Worm (Caenorhabditis elegans): ENCODE data around the gene egli-1.
A peak's percentile ranks its signal among the peaks of the same experiment; 100 is the strongest.

Gene egli-1

ce11 chrII:9323660-9324059 lies at the start of gene egli-1:
Gene egli-1 (plus strand): TSS chrII:9323960.
- no peak for TF ChIP-seq him-1 (tag; optimal IDR thresholded peaks at IDR 0.05)
- no peak for TF ChIP-seq dao-5 (tag; optimal IDR thresholded peaks at IDR 0.05)
- TF ChIP-seq W03F9.2 (tag; optimal IDR thresholded peaks at IDR 0.05) = no peak

- TF ChIP-seq dao-5 (tag; optimal IDR thresholded peaks at IDR 0.05) (no peak), W03F9.2 (tag; optimal IDR thresholded peaks at IDR 0.05) (peak; percentile 85), him-1 (tag; optimal IDR thresholded peaks at IDR 0.05) (peak; percentile 53)
Observed at ce11 chrII:9273984-9274383, 49.8 kb upstream of the egli-1 start.

ce11 chrII:9274734-9275133 lies 49.0 kb upstream of the egli-1 start:
- TF ChIP-seq W03F9.2 (tag; optimal IDR thresholded peaks at IDR 0.05) (no peak), dao-5 (tag; optimal IDR thresholded peaks at IDR 0.05) (no peak)

ce11 chrII:9275173-9275572 lies 48.6 kb upstream of the egli-1 start:
- TF ChIP-seq dao-5 (tag; optimal IDR thresholded peaks at IDR 0.05) (no peak), him-1 (tag; optimal IDR thresholded peaks at IDR 0.05) (no peak), W03F9.2 (tag; optimal IDR thresholded peaks at IDR 0.05) (no peak)

ce11 chrII:9277153-9277552 lies 46.6 kb upstream of the egli-1 start:
- no peak for TF ChIP-seq him-1 (tag; optimal IDR thresholded peaks at IDR 0.05)
- TF ChIP-seq dao-5 (tag; optimal IDR thresholded peaks at IDR 0.05) = no peak
- no peak for TF ChIP-seq W03F9.2 (tag; optimal IDR thresholded peaks at IDR 0.05)

ce11 chrII:9279016-9279415 lies 44.7 kb upstream of the egli-1 start:
- TF ChIP-seq him-1 (tag; optimal IDR thresholded peaks at IDR 0.05) = no peak

ce11 chrII:9280048-9280772 lies 43.5 kb upstream of the egli-1 start, which contains the start of gene gldi-3:
Gene gldi-3 (minus strand): TSS chrII:9280098.
- no peak for TF ChIP-seq him-1 (tag; optimal IDR thresholded peaks at IDR 0.05)
- TF ChIP-seq dao-5 (tag; optimal IDR thresholded peaks at IDR 0.05) = no peak
- no peak for TF ChIP-seq W03F9.2 (tag; optimal IDR thresholded peaks at IDR 0.05)

- TF ChIP-seq him-1 (tag; optimal IDR thresholded peaks at IDR 0.05) = no peak
- TF ChIP-seq W03F9.2 (tag; optimal IDR thresholded peaks at IDR 0.05) = no peak
- TF ChIP-seq dao-5 (tag; optimal IDR thresholded peaks at IDR 0.05) = no peak
Observed at ce11 chrII:9280846-9281245, 42.9 kb upstream of the egli-1 start.

ce11 chrII:9281595-9281994 lies 42.2 kb upstream of the egli-1 start:
- TF ChIP-seq dao-5 (tag; optimal IDR thresholded peaks at IDR 0.05) (no peak), him-1 (tag; optimal IDR thresholded peaks at IDR 0.05) (no peak), W03F9.2 (tag; optimal IDR thresholded peaks at IDR 0.05) (no peak)

- TF ChIP-seq dao-5 (tag; optimal IDR thresholded peaks at IDR 0.05) = no peak
- TF ChIP-seq him-1 (tag; optimal IDR thresholded peaks at IDR 0.05) = no peak
Observed at ce11 chrII:9282065-9282464, 41.7 kb upstream of the egli-1 start.

ce11 chrII:9282787-9283186 lies 41.0 kb upstream of the egli-1 start:
- TF ChIP-seq him-1 (tag; optimal IDR thresholded peaks at IDR 0.05) (peak; percentile 72), W03F9.2 (tag; optimal IDR thresholded peaks at IDR 0.05) (peak; percentile 53), dao-5 (tag; optimal IDR thresholded peaks at IDR 0.05) (peak; percentile 70)

ce11 chrII:9283668-9284357 lies 39.9 kb upstream of the egli-1 start:
- TF ChIP-seq dao-5 (tag; optimal IDR thresholded peaks at IDR 0.05) (no peak), W03F9.2 (tag; optimal IDR thresholded peaks at IDR 0.05) (peak; percentile 30), him-1 (tag; optimal IDR thresholded peaks at IDR 0.05) (no peak)

- TF ChIP-seq him-1 (tag; optimal IDR thresholded peaks at IDR 0.05) (no peak), dao-5 (tag; optimal IDR thresholded peaks at IDR 0.05) (no peak)
Observed at ce11 chrII:9284358-9285170, 39.2 kb upstream of the egli-1 start.

Data from whole organism, L4/young adult.